Worm (Caenorhabditis elegans) whole organism, L4 larva: ENCODE data around the gene fbxa-131.
A peak's percentile ranks its signal among the peaks of the same experiment; 100 is the strongest.
"Not testable (repeated sequence)": the region's sequence is repeated elsewhere in the genome, so short reads cannot be mapped to it uniquely, and the experiment has no call there.

Source experiments
- F10B5.3 ChIP-seq: sonication (generic microtip); optimal IDR thresholded peaks from 2 replicates; lab custom pipeline; 2016; ENCODE audit warnings: mild to moderate bottlenecking, missing genetic modification characterization, missing compliant biosample characterization
- R02D3.7 ChIP-seq: fragments of 150-350 bp; sonication (generic microtip); optimal IDR thresholded peaks from 3 replicates; lab custom pipeline; 2014; ENCODE audit warnings: missing biosample characterization, missing genetic modification characterization
- aha-1 ChIP-seq: fragments of 150-350 bp; peaks from one replicate; lab custom pipeline; 2014; ENCODE audit warnings: missing biosample characterization, missing genetic modification characterization
- ceh-28 ChIP-seq: fragments of 150-350 bp; optimal IDR thresholded peaks from 2 replicates; lab custom pipeline; 2014; ENCODE audit warnings: missing biosample characterization, missing genetic modification reagents, missing genetic modification characterization
- ceh-62 ChIP-seq: sonication (generic microtip); optimal IDR thresholded peaks from 2 replicates; lab custom pipeline; 2017; ENCODE audit warnings: missing biosample characterization, missing genetic modification characterization
- daf-16 ChIP-seq, 3 experiments: sonication (generic microtip); optimal IDR thresholded peaks; 2 replicates each; lab custom pipeline; 2016 to 2017; ENCODE audit warnings: missing genetic modification characterization in 3 of 3, missing genetic modification reagents in 3 of 3, mild to moderate bottlenecking in 2 of 3, missing compliant biosample characterization in 2 of 3, missing biosample characterization in 1 of 3, moderate library complexity in 1 of 3
- daf-19 ChIP-seq: fragments of 200-800 bp; sonication (Bioruptor generic); conservative IDR thresholded peaks from 2 replicates; pipeline ENCODE4 v1.3.6; 2022; ENCODE audit warnings: missing genetic modification characterization, missing compliant biosample characterization
- dmd-6 ChIP-seq: fragments of 200-800 bp; sonication (Bioruptor generic); IDR thresholded peaks from 2 replicates; pipeline ENCODE4 v1.3.6; 2022; ENCODE audit warnings: missing genetic modification reagents, missing genetic modification characterization, missing compliant biosample characterization
- dve-1 ChIP-seq: sonication (generic microtip); optimal IDR thresholded peaks from 2 replicates; lab custom pipeline; 2017; ENCODE audit warnings: antibody characterized with exemption, mild to moderate bottlenecking, missing genetic modification characterization, missing compliant biosample characterization; ENCODE audit not compliant: insufficient read depth
- egl-43 ChIP-seq: fragments of 200-800 bp; sonication (Bioruptor generic); IDR thresholded peaks from 2 replicates; pipeline ENCODE4 v1.3.6; 2022; ENCODE audit warnings: missing genetic modification reagents, missing genetic modification characterization, missing compliant biosample characterization
- hlh-11 ChIP-seq: fragments of 200-800 bp; sonication (Bioruptor generic); optimal IDR thresholded peaks from 2 replicates; lab custom pipeline; 2018; ENCODE audit warnings: mild to moderate bottlenecking, missing genetic modification characterization, missing compliant biosample characterization
- hlh-30 ChIP-seq: sonication (generic microtip); optimal IDR thresholded peaks from 2 replicates; lab custom pipeline; 2017; ENCODE audit warnings: antibody characterized with exemption, mild to moderate bottlenecking, missing genetic modification characterization, missing compliant biosample characterization; ENCODE audit not compliant: insufficient read depth
- lin-13 ChIP-seq: fragments of 150-350 bp; optimal IDR thresholded peaks from 2 replicates; lab custom pipeline; 2014; ENCODE audit warnings: missing biosample characterization, missing genetic modification reagents, missing genetic modification characterization
- lin-39 ChIP-seq: fragments of 150-350 bp; optimal IDR thresholded peaks from 2 replicates; lab custom pipeline; 2014; ENCODE audit warnings: missing biosample characterization, missing genetic modification reagents, missing genetic modification characterization
- lsy-2 ChIP-seq, 2 experiments: fragments of 150-350 bp in 1 of 2; sonication (generic microtip) in 1 of 2; optimal IDR thresholded peaks; 2 replicates each; lab custom pipeline; 2014 to 2017; ENCODE audit warnings: missing biosample characterization in 2 of 2, missing genetic modification characterization in 2 of 2
- mxl-3 ChIP-seq: fragments of 200-800 bp; sonication (Bioruptor generic); optimal IDR thresholded peaks from 2 replicates; lab custom pipeline; 2018; ENCODE audit warnings: mild to moderate bottlenecking, missing genetic modification characterization, missing compliant biosample characterization
- nhr-102 ChIP-seq: sonication (generic microtip); optimal IDR thresholded peaks from 2 replicates; lab custom pipeline; 2016; ENCODE audit warnings: mild to moderate bottlenecking, missing genetic modification characterization, moderate library complexity, missing compliant biosample characterization
- nhr-28 ChIP-seq: fragments of 150-350 bp; optimal IDR thresholded peaks from 2 replicates; lab custom pipeline; 2014; ENCODE audit warnings: missing biosample characterization, missing genetic modification characterization
- nhr-41 ChIP-seq: fragments of 200-800 bp; sonication (Bioruptor generic); IDR thresholded peaks from 2 replicates; pipeline ENCODE4 v1.3.6; 2022; ENCODE audit warnings: missing genetic modification reagents, missing genetic modification characterization, missing compliant biosample characterization
- nhr-48 ChIP-seq: sonication (generic microtip); optimal IDR thresholded peaks from 2 replicates; lab custom pipeline; 2016; ENCODE audit warnings: mild to moderate bottlenecking, missing genetic modification characterization, missing compliant biosample characterization
- php-3 ChIP-seq: fragments of 200-800 bp; sonication (Bioruptor generic); IDR thresholded peaks from 2 replicates; pipeline ENCODE4 v1.3.6; 2022; ENCODE audit warnings: missing genetic modification reagents, missing genetic modification characterization, missing compliant biosample characterization
- pqm-1 ChIP-seq: sonication (generic microtip); optimal IDR thresholded peaks from 2 replicates; lab custom pipeline; 2017; ENCODE audit warnings: missing biosample characterization, missing genetic modification characterization
- set-16 ChIP-seq: fragments of 200-800 bp; sonication (Bioruptor generic); IDR thresholded peaks from 2 replicates; pipeline ENCODE4 v1.3.6; 2022; ENCODE audit warnings: missing genetic modification reagents, missing genetic modification characterization, missing compliant biosample characterization
- spr-1 ChIP-seq: sonication (generic microtip); optimal IDR thresholded peaks from 2 replicates; lab custom pipeline; 2016; ENCODE audit warnings: mild to moderate bottlenecking, missing genetic modification characterization, missing compliant biosample characterization
- spr-3 ChIP-seq: fragments of 200-800 bp; sonication (Bioruptor generic); optimal IDR thresholded peaks from 2 replicates; lab custom pipeline; 2018; ENCODE audit warnings: mild to moderate bottlenecking, missing genetic modification characterization, missing compliant biosample characterization
- unc-130 ChIP-seq: sonication (generic microtip); optimal IDR thresholded peaks from 2 replicates; lab custom pipeline; 2016; ENCODE audit warnings: missing genetic modification reagents, missing genetic modification characterization, missing compliant biosample characterization
- zfp-3 ChIP-seq: fragments of 200-800 bp; sonication (Bioruptor generic); conservative IDR thresholded peaks from 2 replicates; pipeline ENCODE4 v1.3.6; 2022; ENCODE audit warnings: missing genetic modification reagents, missing genetic modification characterization, missing compliant biosample characterization
- ztf-11 ChIP-seq: fragments of 150-350 bp; optimal IDR thresholded peaks from 2 replicates; lab custom pipeline; 2014; ENCODE audit warnings: missing biosample characterization, missing genetic modification characterization

Gene fbxa-131

ce11 chrV:19738117-19738516 lies at the start of gene fbxa-131:
fbxa-131 (plus strand) TSS chrV:19738417.
- no peak for TF ChIP-seq spr-1 (tag; lab: Kevin White, UChicago)
- no peak for TF ChIP-seq pqm-1 (tag; lab: Kevin White, UChicago)
- TF ChIP-seq lin-39 (tag; lab: Kevin White, UChicago): no peak
- no peak for TF ChIP-seq lin-13 (GFP tag; lab: Kevin White, UChicago)
- no peak for TF ChIP-seq php-3 (GFP tag; lab: Robert Waterston, UW)
- no peak for TF ChIP-seq ztf-11 (tag; lab: Kevin White, UChicago)
- TF ChIP-seq, all 104 proteins: peak for 0

ce11 chrV:19691271-19691886 lies 46.8 kb upstream of the fbxa-131 start:
- TF ChIP-seq nhr-48 (tag; lab: Kevin White, UChicago) (no peak), ceh-28 (peak; percentile 88)

DNA sequence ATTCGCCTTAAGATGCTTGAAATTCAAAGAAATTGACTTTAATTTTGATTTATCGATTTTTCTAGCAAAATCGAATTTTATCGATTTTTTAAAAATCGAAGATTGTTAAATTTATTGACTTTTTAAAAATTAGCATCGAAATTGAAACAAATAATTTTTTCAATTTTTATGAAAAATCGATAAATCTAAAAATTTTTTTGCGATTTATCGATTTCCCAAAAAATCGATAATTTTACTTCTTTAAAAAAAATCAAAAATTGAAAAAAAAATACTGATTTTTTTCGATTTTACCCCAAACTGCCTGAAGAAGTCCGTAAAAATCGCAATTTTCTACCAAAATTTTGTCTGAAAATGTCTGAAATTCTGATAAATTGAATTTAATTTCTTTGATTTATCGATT lies 46.3 kb upstream of the fbxa-131 start:
- TF ChIP-seq lin-39 (tag; lab: Kevin White, UChicago) (no peak), ceh-28 (peak; percentile 74), spr-3 (no peak)
- TF ChIP-seq, all 104 proteins: peak for 1

DNA sequence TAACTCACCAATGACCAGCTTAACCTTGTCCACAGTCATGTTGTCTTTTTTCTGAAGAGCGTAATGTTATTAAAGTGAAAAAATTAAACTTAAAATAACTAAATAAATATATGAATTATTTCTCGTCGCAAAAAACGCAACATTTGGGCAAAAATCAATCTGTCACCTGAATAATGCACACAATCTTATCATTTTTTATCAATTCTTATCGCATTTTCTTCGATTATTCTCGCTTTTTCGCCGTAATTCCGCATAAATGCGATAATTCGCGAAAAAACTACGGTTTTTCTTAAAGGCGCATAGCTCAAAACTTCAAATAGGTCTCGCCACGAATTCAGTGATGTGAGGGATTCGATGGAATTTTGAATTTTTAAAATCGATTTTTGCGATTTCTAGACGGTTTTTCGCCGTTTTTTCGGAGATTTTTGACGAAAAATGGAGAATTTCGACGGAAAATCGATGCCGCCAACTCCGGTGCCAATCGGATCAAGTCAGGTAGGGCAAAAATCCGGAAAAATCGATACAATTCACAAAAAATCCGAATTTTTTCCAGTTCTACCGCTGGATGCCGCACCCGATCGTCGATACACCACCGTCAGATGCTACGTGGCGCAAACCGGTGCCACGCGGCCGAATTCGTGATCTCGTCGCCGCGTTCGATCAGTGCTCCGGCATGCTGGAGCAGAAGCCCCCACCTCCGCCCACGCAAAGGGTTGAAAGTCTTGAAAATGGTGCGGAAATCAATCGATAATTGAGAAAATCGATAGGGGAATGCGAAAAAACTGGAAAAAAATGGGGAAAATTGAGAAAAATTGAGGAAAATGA lies 40.7 kb upstream of the fbxa-131 start, which contains the start of the genes Y43F8C.13 and ani-3:
Y43F8C.13 (minus strand) TSS at position 51 of the 825 bp plus-strand sequence.
ani-3 (plus strand) TSS at position 385 of the 825 bp plus-strand sequence.
- TF ChIP-seq hlh-30 (peak; percentile 5), lsy-2 (tag; optimal IDR thresholded peaks at IDR 0.05; lab: Kevin White, UChicago) (peak in 1 of 2 experiments; percentile 23), pqm-1 (tag; lab: Kevin White, UChicago) (peak; percentile 88), dmd-6 (GFP tag; lab: Robert Waterston, UW) (peak; percentile 43; the same call in 1 of the 2 replicates), mxl-3 (GFP tag; lab: Kevin White, UChicago) (no peak), set-16 (peak; percentile 75), dve-1 (peak; percentile 61), nhr-28 (tag; lab: Kevin White, UChicago) (peak; percentile 57), F10B5.3 (tag; lab: Kevin White, UChicago) (no peak), aha-1 (peak; percentile 39), ceh-28 (peak; percentile 24), lin-13 (GFP tag; lab: Kevin White, UChicago) (peak; percentile 17), daf-16 (GFP tag; optimal IDR thresholded peaks at IDR 0.05; lab: Kevin White, UChicago) (no peak), daf-16 (tag; optimal IDR thresholded peaks at IDR 0.05; lab: Kevin White, UChicago) (peak; percentile 33), hlh-11 (peak; percentile 28), nhr-102 (tag; lab: Kevin White, UChicago) (no peak), nhr-48 (tag; lab: Kevin White, UChicago) (no peak), nhr-41 (GFP tag; lab: Robert Waterston, UW) (no peak)

DNA sequence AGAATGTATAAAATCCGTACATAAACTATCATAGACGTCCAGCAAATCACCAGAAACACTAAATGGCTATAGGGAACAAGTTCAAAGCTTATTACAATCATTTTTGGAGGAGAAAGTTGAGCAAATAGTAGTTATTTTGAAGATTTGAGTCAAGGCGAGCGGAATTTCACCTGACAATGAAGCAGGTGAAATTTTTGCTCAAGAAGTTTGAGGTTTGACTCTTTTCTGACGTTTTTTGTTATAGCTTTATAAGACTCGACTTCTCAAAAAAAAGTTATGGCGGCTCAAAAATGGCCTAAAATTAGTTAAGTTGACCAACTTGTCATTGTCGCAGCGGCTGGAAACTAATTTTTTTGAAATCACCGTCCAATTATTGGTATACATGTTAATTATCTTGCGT lies 29.4 kb upstream of the fbxa-131 start, which contains the start of gene srv-3:
srv-3 (minus strand) TSS at position 101 of the 400 bp plus-strand sequence.
- TF ChIP-seq zfp-3 (GFP tag; lab: Robert Waterston, UW): no peak
- no peak for TF ChIP-seq egl-43 (GFP tag; lab: Robert Waterston, UW)
- TF ChIP-seq daf-19 (GFP tag; lab: Robert Waterston, UW): no peak

DNA sequence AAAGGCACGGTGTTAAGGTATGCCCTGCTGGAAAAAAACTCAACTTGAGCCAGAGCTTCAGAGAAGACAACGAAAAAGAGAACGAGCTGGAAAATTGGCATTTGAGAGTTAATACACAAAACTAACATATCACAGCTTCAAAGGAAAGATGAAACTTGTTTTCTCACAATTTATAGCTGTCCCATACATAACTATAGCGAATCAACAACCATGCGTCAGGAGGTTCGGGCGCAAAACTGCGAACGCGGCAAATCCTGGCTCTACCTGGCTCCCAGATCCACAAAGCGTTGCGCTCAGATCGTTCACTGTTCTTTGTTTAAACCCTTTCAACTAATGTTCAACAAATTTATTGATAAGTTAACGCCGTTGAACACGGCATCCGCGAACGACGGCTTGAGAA lies 27.7 kb upstream of the fbxa-131 start, which contains the start of gene Y43F8C.15:
Y43F8C.15 (minus strand) TSS at position 101 of the 400 bp plus-strand sequence.
- not testable (repeated sequence) for TF ChIP-seq R02D3.7 (tag; lab: Kevin White, UChicago); unc-130 (GFP tag; lab: Kevin White, UChicago); ceh-62 (tag; lab: Kevin White, UChicago)
